Worm (Caenorhabditis elegans) whole organism, L1 larva: Measurements from ENCODE around the gene W07G4.8.
A peak's percentile ranks its signal among the peaks of the same experiment; 100 is the strongest.

Source experiments
- C04F5.9 ChIP-seq: sonication (generic microtip); optimal IDR thresholded peaks from 2 replicates; lab custom pipeline; 2016; ENCODE audit warnings: missing genetic modification characterization, missing compliant biosample characterization
- Y116A8C.19 ChIP-seq: sonication (generic microtip); optimal IDR thresholded peaks from 2 replicates; lab custom pipeline; 2016; ENCODE audit warnings: missing compliant biosample characterization, missing genetic modification characterization, borderline replicate concordance
- aha-1 ChIP-seq: fragments of 150-350 bp; optimal IDR thresholded peaks from 2 replicates; lab custom pipeline; 2014; ENCODE audit warnings: missing biosample characterization, missing genetic modification characterization
- blmp-1 ChIP-seq: fragments of 150-350 bp; optimal IDR thresholded peaks from 2 replicates; lab custom pipeline; 2014; ENCODE audit warnings: missing biosample characterization, missing genetic modification characterization
- ceh-8 ChIP-seq: fragments of 200-800 bp; sonication (Bioruptor generic); optimal IDR thresholded peaks from 2 replicates; lab custom pipeline; 2018; ENCODE audit warnings: mild to moderate bottlenecking, missing genetic modification characterization, moderate library complexity, missing compliant biosample characterization
- ceh-90 ChIP-seq: sonication (generic microtip); optimal IDR thresholded peaks from 2 replicates; lab custom pipeline; 2016; ENCODE audit warnings: missing genetic modification characterization, missing compliant biosample characterization
- dpl-1 ChIP-seq, 3 experiments: fragments of 150-350 bp in 2 of 3; sonication (generic microtip) in 1 of 3; optimal IDR thresholded peaks; 2 replicates each; lab custom pipeline; 2014 to 2017; ENCODE audit warnings: missing biosample characterization in 3 of 3, missing genetic modification characterization in 3 of 3, missing genetic modification reagents in 3 of 3
- dsc-1 ChIP-seq: sonication (generic microtip); optimal IDR thresholded peaks from 2 replicates; lab custom pipeline; 2016; ENCODE audit warnings: mild to moderate bottlenecking, missing genetic modification characterization, missing compliant biosample characterization
- efl-1 ChIP-seq, 4 experiments: fragments of 150-350 bp; optimal IDR thresholded peaks in 3 of 4; peaks in 1 of 4; 1 replicate in 1 of 4; 2 replicates in 3 of 4; lab custom pipeline; 2014; ENCODE audit warnings: missing biosample characterization in 2 of 4, missing genetic modification characterization in 2 of 4, missing genetic modification reagents in 2 of 4
- elt-2 ChIP-seq: sonication (generic microtip); optimal IDR thresholded peaks from 2 replicates; lab custom pipeline; 2016; ENCODE audit warnings: missing genetic modification characterization, mild to moderate bottlenecking, inconsistent platforms, missing compliant biosample characterization, missing genetic modification reagents
- fkh-10 ChIP-seq: sonication (generic microtip); optimal IDR thresholded peaks from 2 replicates; lab custom pipeline; 2017; ENCODE audit warnings: missing biosample characterization, missing genetic modification reagents, missing genetic modification characterization
- hlh-17 ChIP-seq: fragments of 200-800 bp; sonication (Bioruptor generic); optimal IDR thresholded peaks from 2 replicates; lab custom pipeline; 2018; ENCODE audit warnings: missing genetic modification characterization, mild to moderate bottlenecking, missing compliant biosample characterization, moderate library complexity, borderline replicate concordance
- isw-1 ChIP-seq: fragments of 200-800 bp; sonication (Bioruptor generic); IDR thresholded peaks from 2 replicates; pipeline ENCODE4 v1.3.6; 2022; ENCODE audit warnings: missing genetic modification characterization, missing compliant biosample characterization
- lin-15B ChIP-seq: fragments of 150-350 bp; sonication (generic microtip); optimal IDR thresholded peaks from 3 replicates; lab custom pipeline; 2014; ENCODE audit warnings: missing biosample characterization, missing genetic modification characterization
- lin-35 ChIP-seq, 2 experiments: fragments of 150-350 bp; optimal IDR thresholded peaks; 2 replicates each; lab custom pipeline; 2014; ENCODE audit warnings: missing biosample characterization in 2 of 2, missing genetic modification characterization in 2 of 2, missing genetic modification reagents in 2 of 2
- lir-3 ChIP-seq: sonication (generic microtip); optimal IDR thresholded peaks from 2 replicates; lab custom pipeline; 2016; ENCODE audit warnings: mild to moderate bottlenecking, missing genetic modification characterization, moderate library complexity, missing compliant biosample characterization; ENCODE audit not compliant: poor library complexity
- mep-1 ChIP-seq: fragments of 150-350 bp; optimal IDR thresholded peaks from 2 replicates; lab custom pipeline; 2014; ENCODE audit warnings: missing biosample characterization, missing genetic modification characterization
- nhr-11 ChIP-seq: fragments of 150-350 bp; optimal IDR thresholded peaks from 2 replicates; lab custom pipeline; 2014; ENCODE audit warnings: missing biosample characterization, missing genetic modification characterization
- nhr-28 ChIP-seq: fragments of 150-350 bp; optimal IDR thresholded peaks from 2 replicates; lab custom pipeline; 2014; ENCODE audit warnings: missing biosample characterization, missing genetic modification characterization
- nhr-47 ChIP-seq: sonication (generic microtip); optimal IDR thresholded peaks from 2 replicates; lab custom pipeline; 2016; ENCODE audit warnings: mild to moderate bottlenecking, missing genetic modification characterization, moderate library complexity, missing compliant biosample characterization
- nhr-71 ChIP-seq: sonication (generic microtip); optimal IDR thresholded peaks from 2 replicates; lab custom pipeline; 2016; ENCODE audit warnings: mild to moderate bottlenecking, missing genetic modification characterization, moderate library complexity, missing compliant biosample characterization
- nhr-90 ChIP-seq: sonication (generic microtip); optimal IDR thresholded peaks from 2 replicates; lab custom pipeline; 2016; ENCODE audit warnings: mild to moderate bottlenecking, missing genetic modification characterization, missing compliant biosample characterization; ENCODE audit not compliant: poor library complexity
- rnt-1 ChIP-seq: sonication (generic microtip); optimal IDR thresholded peaks from 2 replicates; lab custom pipeline; 2016; ENCODE audit warnings: mild to moderate bottlenecking, missing genetic modification characterization, moderate library complexity, missing compliant biosample characterization
- skn-1 ChIP-seq: fragments of 150-350 bp; optimal IDR thresholded peaks from 2 replicates; lab custom pipeline; 2014; ENCODE audit warnings: missing biosample characterization, missing genetic modification characterization
- sox-4 ChIP-seq: sonication (generic microtip); optimal IDR thresholded peaks from 2 replicates; lab custom pipeline; 2016; ENCODE audit warnings: missing genetic modification characterization, missing compliant biosample characterization
- sptf-1 ChIP-seq: fragments of 150-350 bp; optimal IDR thresholded peaks from 2 replicates; lab custom pipeline; 2014; ENCODE audit warnings: missing biosample characterization, missing genetic modification characterization
- sup-37 ChIP-seq: fragments of 200-800 bp; sonication (Bioruptor generic); optimal IDR thresholded peaks from 2 replicates; lab custom pipeline; 2018; ENCODE audit warnings: mild to moderate bottlenecking, missing genetic modification characterization, missing compliant biosample characterization
- swsn-7 ChIP-seq: sonication (generic microtip); optimal IDR thresholded peaks from 2 replicates; lab custom pipeline; 2016; ENCODE audit warnings: missing genetic modification characterization, missing compliant biosample characterization
- tbx-2 ChIP-seq: sonication (generic microtip); optimal IDR thresholded peaks from 2 replicates; lab custom pipeline; 2016; ENCODE audit warnings: missing genetic modification characterization, missing compliant biosample characterization
- unc-62 ChIP-seq: fragments of 150-350 bp; optimal IDR thresholded peaks from 2 replicates; lab custom pipeline; 2014; ENCODE audit warnings: missing biosample characterization, missing genetic modification reagents, missing genetic modification characterization
- unc-86 ChIP-seq: sonication (generic microtip); optimal IDR thresholded peaks from 2 replicates; lab custom pipeline; 2016; ENCODE audit warnings: missing genetic modification characterization, missing compliant biosample characterization

Gene W07G4.8

ce11 chrV:13021540-13021939, 27.8 kb downstream of the W07G4.8 start:
- TF ChIP-seq nhr-11 (tag; lab: Kevin White, UChicago) (no peak), isw-1 (GFP tag; lab: Robert Waterston, UW) (no peak), hlh-17 (no peak), swsn-7 (tag; lab: Kevin White, UChicago) (no peak), sup-37 (GFP tag; lab: Kevin White, UChicago) (no peak), nhr-90 (tag; lab: Kevin White, UChicago) (no peak), blmp-1 (tag; lab: Kevin White, UChicago) (no peak), lin-35 (GFP tag; optimal IDR thresholded peaks at IDR 0.05; lab: Kevin White, UChicago) (no peak), tbx-2 (tag; lab: Kevin White, UChicago) (peak; percentile 6)

- no peak for TF ChIP-seq ceh-90 (tag; lab: Kevin White, UChicago)
Observed at ce11 chrV:13020638-13021037, 28.7 kb downstream of the W07G4.8 start.

- TF ChIP-seq skn-1 (tag; lab: Kevin White, UChicago) (no peak), lin-15B (tag; lab: Kevin White, UChicago) (no peak), nhr-28 (tag; lab: Kevin White, UChicago) (no peak), unc-62 (GFP tag; lab: Kevin White, UChicago) (no peak), elt-2 (tag; lab: Kevin White, UChicago) (no peak), dsc-1 (tag; lab: Kevin White, UChicago) (no peak)
Observed at ce11 chrV:13020014-13020413, 29.3 kb downstream of the W07G4.8 start.

ce11 chrV:13018761-13019160, 30.6 kb downstream of the W07G4.8 start, which contains the start of gene fmi-1:
fmi-1 (plus strand) TSS chrV:13019061.
- no peak for TF ChIP-seq ceh-8 (GFP tag; lab: Kevin White, UChicago)
- no peak for TF ChIP-seq Y116A8C.19 (tag; lab: Kevin White, UChicago)
- TF ChIP-seq nhr-71 (tag; lab: Kevin White, UChicago), result no peak
- no peak for TF ChIP-seq blmp-1 (tag; lab: Kevin White, UChicago)
- TF ChIP-seq dpl-1 (GFP tag; optimal IDR thresholded peaks at IDR 0.05; lab: Kevin White, UChicago), result no peak
- no peak for TF ChIP-seq nhr-47
- TF ChIP-seq sox-4 (tag; lab: Kevin White, UChicago), result no peak
- no peak for TF ChIP-seq unc-86
- TF ChIP-seq rnt-1 (tag; lab: Kevin White, UChicago), result no peak
- no peak for TF ChIP-seq efl-1 (optimal IDR thresholded peaks at IDR 0.05; lab: Kevin White, UChicago)
- no peak for TF ChIP-seq efl-1 (GFP tag; optimal IDR thresholded peaks at IDR 0.05 in 1 of 2; lab: Kevin White, UChicago)
- no peak for TF ChIP-seq swsn-7 (tag; lab: Kevin White, UChicago)
- TF ChIP-seq lir-3 (tag; lab: Kevin White, UChicago), result no peak
- TF ChIP-seq aha-1 (tag; lab: Kevin White, UChicago), result no peak

- no peak for TF ChIP-seq nhr-90 (tag; lab: Kevin White, UChicago)
- no peak for TF ChIP-seq dpl-1 (GFP tag; optimal IDR thresholded peaks at IDR 0.05; lab: Kevin White, UChicago)
- no peak for TF ChIP-seq fkh-10 (GFP tag; lab: Kevin White, UChicago)
- TF ChIP-seq isw-1 (GFP tag; lab: Robert Waterston, UW), result no peak
- TF ChIP-seq nhr-28 (tag; lab: Kevin White, UChicago), result no peak
- TF ChIP-seq mep-1, result no peak
- no peak for TF ChIP-seq rnt-1 (tag; lab: Kevin White, UChicago)
- no peak for TF ChIP-seq efl-1 (optimal IDR thresholded peaks at IDR 0.05; lab: Kevin White, UChicago)
- no peak for TF ChIP-seq efl-1 (GFP tag; optimal IDR thresholded peaks at IDR 0.05 in 1 of 2; lab: Kevin White, UChicago)
- no peak for TF ChIP-seq dsc-1 (tag; lab: Kevin White, UChicago)
Observed at ce11 chrV:13018233-13018632, 31.1 kb downstream of the W07G4.8 start.

- TF ChIP-seq C04F5.9 (tag; lab: Kevin White, UChicago) (no peak), sptf-1 (tag; lab: Kevin White, UChicago) (no peak), sox-4 (tag; lab: Kevin White, UChicago) (no peak), efl-1 (optimal IDR thresholded peaks at IDR 0.05; lab: Kevin White, UChicago) (no peak), efl-1 (GFP tag; optimal IDR thresholded peaks at IDR 0.05 in 1 of 2; lab: Kevin White, UChicago) (peak in 1 of 2 experiments; percentile 47)
- TF ChIP-seq, all 84 proteins: peak for 1
Observed at ce11 chrV:13013844-13014243, 35.5 kb downstream of the W07G4.8 start, which contains the start of gene F15B9.6. F15B9.6 (plus strand) TSS chrV:13014144.
